Worm (Caenorhabditis elegans) whole organism, L4 larva: ENCODE results near the gene Y49F6A.5.

Experiments
- attf-4 ChIP-seq: sonication (generic microtip); optimal IDR thresholded peaks from 3 replicates; lab custom pipeline; 2017; ENCODE audit warnings: missing biosample characterization, missing genetic modification characterization
- ceh-28 ChIP-seq: fragments of 150-350 bp; optimal IDR thresholded peaks from 2 replicates; lab custom pipeline; 2014; ENCODE audit warnings: missing biosample characterization, missing genetic modification reagents, missing genetic modification characterization
- daf-8 ChIP-seq: fragments of 200-800 bp; sonication (Bioruptor generic); IDR thresholded peaks from 2 replicates; pipeline ENCODE4 v1.3.6; 2022; ENCODE audit warnings: missing genetic modification characterization, missing compliant biosample characterization
- dve-1 ChIP-seq: sonication (generic microtip); optimal IDR thresholded peaks from 2 replicates; lab custom pipeline; 2017; ENCODE audit warnings: antibody characterized with exemption, mild to moderate bottlenecking, missing genetic modification characterization, missing compliant biosample characterization; ENCODE audit not compliant: insufficient read depth
- lin-39 ChIP-seq: fragments of 150-350 bp; optimal IDR thresholded peaks from 2 replicates; lab custom pipeline; 2014; ENCODE audit warnings: missing biosample characterization, missing genetic modification reagents, missing genetic modification characterization
- nhr-11 ChIP-seq: fragments of 150-350 bp; optimal IDR thresholded peaks from 2 replicates; lab custom pipeline; 2014; ENCODE audit warnings: missing biosample characterization, missing genetic modification characterization
- nhr-77 ChIP-seq: fragments of 150-350 bp; optimal IDR thresholded peaks from 2 replicates; lab custom pipeline; 2014; ENCODE audit warnings: missing biosample characterization, missing genetic modification characterization
- sdz-12 ChIP-seq: fragments of 200-800 bp; sonication (Bioruptor generic); optimal IDR thresholded peaks from 2 replicates; lab custom pipeline; 2018; ENCODE audit warnings: mild to moderate bottlenecking, missing genetic modification characterization, missing compliant biosample characterization
- snpc-4 ChIP-seq: fragments of 150-350 bp; optimal IDR thresholded peaks from 2 replicates; lab custom pipeline; 2014; ENCODE audit warnings: missing biosample characterization, missing genetic modification characterization

DNA sequence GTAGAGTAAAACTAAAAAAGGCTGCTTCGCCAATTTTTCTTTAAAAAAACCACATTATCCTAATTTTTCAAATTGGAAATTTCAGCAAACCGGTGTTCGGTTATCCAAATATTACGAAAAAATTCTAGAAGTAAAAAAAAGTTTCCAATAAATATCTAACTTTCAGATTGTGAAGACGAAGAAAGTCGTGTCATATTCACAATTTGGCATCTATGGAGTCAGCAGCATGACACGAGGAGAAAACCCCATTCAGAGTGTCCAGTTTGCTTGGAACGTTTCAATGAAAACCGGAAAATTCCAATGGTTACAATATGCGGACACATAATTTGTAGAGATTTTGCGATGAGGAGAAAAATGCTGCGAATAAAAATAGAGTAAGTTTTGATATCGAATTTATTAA lies 14.3 kb downstream of the Y49F6A.5 start, which contains the start of gene Y49F6A.12:
- TF ChIP-seq attf-4 (tag; lab: Kevin White, UChicago), result no peak
- TF ChIP-seq nhr-77 (tag; lab: Kevin White, UChicago), result no peak
- no peak for TF ChIP-seq snpc-4 (tag; lab: Kevin White, UChicago)
- TF ChIP-seq sdz-12, result no peak
- no peak for TF ChIP-seq ceh-28 (tag; lab: Kevin White, UChicago)
- TF ChIP-seq daf-8, result no peak
- no peak for TF ChIP-seq nhr-11
- no peak for TF ChIP-seq lin-39 (tag; lab: Kevin White, UChicago)
- no peak for TF ChIP-seq dve-1 (tag; lab: Kevin White, UChicago)
